Worm (Caenorhabditis elegans) whole organism, young adult: ENCODE results near the gene nsun-1.

Experiments
- F23B12.7 ChIP-seq: sonication (generic microtip); optimal IDR thresholded peaks from 2 replicates; lab custom pipeline; 2017; ENCODE audit warnings: missing genetic modification characterization, mild to moderate bottlenecking, missing compliant biosample characterization, antibody characterized with exemption, moderate library complexity; ENCODE audit not compliant: insufficient read depth
- F33H1.4 ChIP-seq: fragments of 200-800 bp; sonication (Bioruptor generic); IDR thresholded peaks from 2 replicates; pipeline ENCODE4 v1.3.6; 2022; ENCODE audit warnings: missing genetic modification reagents, missing genetic modification characterization, missing compliant biosample characterization
- F39B2.1 ChIP-seq: fragments of 200-800 bp; sonication (Bioruptor generic); IDR thresholded peaks from 2 replicates; pipeline ENCODE4 v1.3.6; 2022; ENCODE audit warnings: missing genetic modification reagents, missing genetic modification characterization, missing compliant biosample characterization
- F49E8.2 ChIP-seq: sonication (generic microtip); optimal IDR thresholded peaks from 3 replicates; lab custom pipeline; 2017; ENCODE audit warnings: missing genetic modification characterization, mild to moderate bottlenecking, missing compliant biosample characterization, antibody characterized with exemption, moderate library complexity; ENCODE audit not compliant: insufficient read depth
- F55B11.4 ChIP-seq: sonication (generic microtip); optimal IDR thresholded peaks from 2 replicates; lab custom pipeline; 2016; ENCODE audit warnings: missing compliant biosample characterization, missing genetic modification characterization, borderline replicate concordance; ENCODE audit not compliant: insufficient read depth
- K11D2.4 ChIP-seq: fragments of 200-800 bp; sonication (Bioruptor generic); IDR thresholded peaks from 2 replicates; pipeline ENCODE4 v1.3.6; 2022; ENCODE audit warnings: missing genetic modification reagents, missing genetic modification characterization, missing compliant biosample characterization
- aptf-2 ChIP-seq: fragments of 200-800 bp; sonication (Bioruptor generic); conservative IDR thresholded peaks from 2 replicates; pipeline ENCODE4 v1.3.6; 2022; ENCODE audit warnings: missing genetic modification reagents, missing genetic modification characterization, missing compliant biosample characterization
- aptf-3 ChIP-seq: fragments of 200-800 bp; sonication (Bioruptor generic); IDR thresholded peaks from 2 replicates; pipeline ENCODE4 v1.3.6; 2022; ENCODE audit warnings: missing genetic modification characterization, missing compliant biosample characterization
- ccch-3 ChIP-seq: fragments of 200-800 bp; sonication (Bioruptor generic); optimal IDR thresholded peaks from 2 replicates; lab custom pipeline; 2018; ENCODE audit warnings: mild to moderate bottlenecking, missing genetic modification characterization, missing compliant biosample characterization
- dox-1 ChIP-seq: fragments of 200-800 bp; sonication (Bioruptor generic); IDR thresholded peaks from 2 replicates; pipeline ENCODE4 v1.3.6; 2022; ENCODE audit warnings: missing genetic modification reagents, missing genetic modification characterization, missing compliant biosample characterization
- efl-1 ChIP-seq: fragments of 150-350 bp; optimal IDR thresholded peaks from 2 replicates; lab custom pipeline; 2014; ENCODE audit warnings: missing biosample characterization, missing genetic modification reagents, missing genetic modification characterization
- ekl-4 ChIP-seq: fragments of 200-800 bp; sonication (Bioruptor generic); IDR thresholded peaks from 2 replicates; pipeline ENCODE4 v1.3.6; 2022; ENCODE audit warnings: missing genetic modification reagents, missing genetic modification characterization, missing compliant biosample characterization
- ets-4 ChIP-seq: fragments of 200-800 bp; sonication (Bioruptor generic); optimal IDR thresholded peaks from 2 replicates; lab custom pipeline; 2018; ENCODE audit warnings: mild to moderate bottlenecking, missing genetic modification characterization, missing compliant biosample characterization
- fkh-3 ChIP-seq: sonication (generic microtip); optimal IDR thresholded peaks from 2 replicates; lab custom pipeline; 2016; ENCODE audit warnings: mild to moderate bottlenecking, missing genetic modification characterization, missing compliant biosample characterization
- gei-17 ChIP-seq: fragments of 200-800 bp; sonication (Bioruptor generic); optimal IDR thresholded peaks from 2 replicates; lab custom pipeline; 2018; ENCODE audit warnings: mild to moderate bottlenecking, missing genetic modification characterization, missing compliant biosample characterization
- hmg-1.2 ChIP-seq: fragments of 200-800 bp; sonication (Bioruptor generic); IDR thresholded peaks from 2 replicates; pipeline ENCODE4 v1.3.6; 2022; ENCODE audit warnings: missing genetic modification reagents, missing genetic modification characterization, missing compliant biosample characterization
- let-607 ChIP-seq, 2 experiments: fragments of 200-800 bp in 1 of 2; sonication (Bioruptor generic) in 1 of 2; sonication (generic microtip) in 1 of 2; optimal IDR thresholded peaks; 2 replicates each; lab custom pipeline; 2016 to 2018; ENCODE audit warnings: mild to moderate bottlenecking in 2 of 2, missing compliant biosample characterization in 2 of 2, missing genetic modification characterization in 2 of 2, moderate library complexity in 2 of 2, missing genotype in 1 of 2
- lsl-1 ChIP-seq: fragments of 200-800 bp; sonication (Bioruptor generic); optimal IDR thresholded peaks from 2 replicates; lab custom pipeline; 2018; ENCODE audit warnings: mild to moderate bottlenecking, missing genetic modification characterization, moderate library complexity, missing compliant biosample characterization
- nfya-1 ChIP-seq: sonication (generic microtip); optimal IDR thresholded peaks from 2 replicates; lab custom pipeline; 2017; ENCODE audit warnings: antibody characterized with exemption, missing compliant biosample characterization, missing genetic modification characterization, borderline replicate concordance; ENCODE audit not compliant: insufficient read depth
- nhr-27 ChIP-seq: fragments of 200-800 bp; sonication (Bioruptor generic); optimal IDR thresholded peaks from 2 replicates; lab custom pipeline; 2018; ENCODE audit warnings: mild to moderate bottlenecking, missing genetic modification characterization, moderate library complexity, missing compliant biosample characterization
- nhr-90 ChIP-seq: sonication (generic microtip); optimal IDR thresholded peaks from 2 replicates; lab custom pipeline; 2016; ENCODE audit warnings: missing genotype, mild to moderate bottlenecking, missing genetic modification characterization, missing compliant biosample characterization
- rpc-1 ChIP-seq, 2 experiments: fragments of 150-350 bp in 1 of 2; sonication (generic microtip) in 1 of 2; optimal IDR thresholded peaks; 2 replicates each; lab custom pipeline; 2014 to 2018; ENCODE audit warnings: missing biosample characterization in 1 of 2, missing genetic modification characterization in 1 of 2, missing genetic modification reagents in 1 of 2, missing genotype in 1 of 2
- snpc-1.3 ChIP-seq: sonication (generic microtip); optimal IDR thresholded peaks from 2 replicates; lab custom pipeline; 2017; ENCODE audit warnings: missing genetic modification characterization, mild to moderate bottlenecking, missing compliant biosample characterization, antibody characterized with exemption, moderate library complexity, missing genotype, missing genetic modification reagents; ENCODE audit not compliant: insufficient read depth
- somi-1 ChIP-seq: fragments of 200-800 bp; sonication (Bioruptor generic); optimal IDR thresholded peaks from 2 replicates; lab custom pipeline; 2018; ENCODE audit warnings: mild to moderate bottlenecking, missing genetic modification characterization, missing compliant biosample characterization
- sptf-2 ChIP-seq: fragments of 200-800 bp; sonication (Bioruptor generic); optimal IDR thresholded peaks from 2 replicates; lab custom pipeline; 2018; ENCODE audit warnings: mild to moderate bottlenecking, missing genetic modification characterization, missing compliant biosample characterization
- tlf-1 ChIP-seq: fragments of 200-800 bp; sonication (Bioruptor generic); optimal IDR thresholded peaks from 2 replicates; lab custom pipeline; 2018; ENCODE audit warnings: mild to moderate bottlenecking, missing genetic modification characterization, missing compliant biosample characterization
- unc-62 ChIP-seq: fragments of 150-350 bp; optimal IDR thresholded peaks from 2 replicates; lab custom pipeline; 2014; ENCODE audit warnings: missing biosample characterization, missing genetic modification reagents, missing genetic modification characterization
- xnd-1 ChIP-seq: sonication (generic microtip); optimal IDR thresholded peaks from 2 replicates; lab custom pipeline; 2016; ENCODE audit warnings: missing genotype, missing genetic modification reagents, missing genetic modification characterization, missing compliant biosample characterization
- zim-3 ChIP-seq: sonication (generic microtip); optimal IDR thresholded peaks from 2 replicates; lab custom pipeline; 2017; ENCODE audit warnings: mild to moderate bottlenecking, missing genetic modification characterization, moderate library complexity, missing compliant biosample characterization
- ztf-18 ChIP-seq: sonication (generic microtip); optimal IDR thresholded peaks from 2 replicates; lab custom pipeline; 2016; ENCODE audit warnings: missing genotype, mild to moderate bottlenecking, missing genetic modification characterization, missing compliant biosample characterization
- ztf-6 ChIP-seq: fragments of 200-800 bp; sonication (Bioruptor generic); IDR thresholded peaks from 2 replicates; pipeline ENCODE4 v1.3.6; 2022; ENCODE audit warnings: missing genetic modification reagents, missing genetic modification characterization, missing compliant biosample characterization

Gene nsun-1

ce11 chrII:495124-495523, 19.4 kb upstream of the nsun-1 start, which contains the start of gene sms-5:
TSS of gene sms-5 (plus strand) at chrII:495424.
- TF ChIP-seq nfya-1 (no peak), zim-3 (tag; lab: Kevin White, UChicago) (no peak), gei-17 (GFP tag; lab: Kevin White, UChicago) (no peak), K11D2.4 (GFP tag; lab: Robert Waterston, UW) (no peak), ekl-4 (no peak), ztf-18 (tag; lab: Kevin White, UChicago) (no peak), nhr-90 (tag; lab: Kevin White, UChicago) (no peak), snpc-1.3 (tag; lab: Kevin White, UChicago) (no peak), aptf-2 (GFP tag; lab: Robert Waterston, UW) (no peak), F55B11.4 (tag; lab: Kevin White, UChicago) (no peak), let-607 (tag; optimal IDR thresholded peaks at IDR 0.05; lab: Kevin White, UChicago) (no peak), xnd-1 (tag; lab: Kevin White, UChicago) (no peak), sptf-2 (GFP tag; lab: Kevin White, UChicago) (no peak), unc-62 (no peak), dox-1 (GFP tag; lab: Robert Waterston, UW) (no peak), aptf-3 (no peak), ets-4 (GFP tag; lab: Kevin White, UChicago) (no peak), F23B12.7 (no peak)

DNA sequence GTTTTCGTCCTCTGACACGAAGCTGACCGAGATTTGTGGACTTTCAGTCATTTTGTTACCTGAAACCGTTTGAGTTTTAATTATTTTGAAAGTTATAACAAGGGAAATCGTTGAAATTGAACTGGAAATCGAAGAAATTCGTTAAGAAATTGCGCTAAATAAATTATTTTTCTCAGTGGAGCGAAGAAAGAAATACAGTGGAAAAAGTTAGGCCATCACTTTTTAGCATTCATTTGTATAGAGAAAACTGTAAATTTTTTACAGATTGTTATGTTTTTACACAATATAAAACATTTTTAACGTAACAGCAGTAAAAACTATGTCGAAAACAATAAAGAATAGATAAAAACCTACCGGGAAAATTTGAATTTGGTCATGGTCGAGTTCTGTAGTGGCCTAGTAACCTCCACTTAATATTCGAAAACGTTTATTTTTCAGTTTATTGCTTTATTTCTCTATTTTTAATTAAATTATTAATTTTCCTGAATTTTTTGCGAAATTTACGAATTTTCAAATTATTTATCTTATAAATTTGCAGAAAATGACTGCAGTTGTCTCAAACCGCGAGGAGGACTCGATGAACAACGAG, 8.7 kb upstream of the nsun-1 start, which contains the start of the genes gldi-1 and prp-21:
gldi-1 (minus strand) TSS at position 51 of the 589 bp plus-strand sequence.
prp-21 (plus strand) TSS at position 539 of the 589 bp plus-strand sequence.
- TF ChIP-seq fkh-3 (tag; lab: Kevin White, UChicago) (no peak), rpc-1 (optimal IDR thresholded peaks at IDR 0.05; lab: Kevin White, UChicago) (no peak), rpc-1 (tag; optimal IDR thresholded peaks at IDR 0.05; lab: Kevin White, UChicago) (no peak), somi-1 (no peak), ccch-3 (GFP tag; lab: Kevin White, UChicago) (no peak), hmg-1.2 (peak; percentile 8; the same call in 1 of the 2 replicates), lsl-1 (GFP tag; lab: Kevin White, UChicago) (no peak), tlf-1 (GFP tag; lab: Kevin White, UChicago) (no peak), F49E8.2 (tag; lab: Kevin White, UChicago) (no peak), efl-1 (GFP tag; lab: Kevin White, UChicago) (peak; percentile 9), snpc-1.3 (tag; lab: Kevin White, UChicago) (no peak)

- TF ChIP-seq ekl-4 (no peak), F39B2.1 (GFP tag; lab: Robert Waterston, UW) (no peak; the same call in 1 of the 2 replicates)
Measured at ce11 chrII:475312-475711, 428 bp downstream of the nsun-1 start.

DNA sequence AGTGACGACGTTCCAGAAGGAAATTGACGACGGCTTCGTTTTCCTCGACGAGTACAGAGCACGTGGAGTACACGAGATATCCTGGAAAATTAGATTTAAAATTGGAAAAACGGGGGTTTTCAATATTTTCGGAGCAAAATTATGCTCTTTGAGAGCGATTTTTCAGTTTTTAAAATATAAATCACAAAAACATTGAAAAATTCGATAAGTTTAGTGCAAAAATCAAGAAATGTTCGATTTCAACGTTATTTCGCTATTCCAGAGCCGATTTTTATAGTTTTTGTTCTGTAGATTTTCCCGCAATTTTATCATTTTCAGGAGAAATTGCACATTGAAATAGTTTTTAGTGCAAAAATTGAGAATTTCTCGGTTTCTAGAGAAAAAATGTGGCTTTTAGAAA, 2.5 kb downstream of the nsun-1 start, which contains the start of gene W07E6.5:
W07E6.5 (plus strand) TSS at position 301 of the 400 bp plus-strand sequence.
- TF ChIP-seq F33H1.4 (GFP tag; lab: Robert Waterston, UW) (no peak), nhr-27 (tag; lab: Kevin White, UChicago) (no peak), ztf-6 (no peak)
